Worm (Caenorhabditis elegans): ENCODE data around the gene F46F5.11.
"Not testable (repeated sequence)": the region's sequence is repeated elsewhere in the genome, so short reads cannot be mapped to it uniquely, and the experiment has no call there.

ce11 chrII:822730-823129 is 14.2 kb downstream of the F46F5.11 start, which contains the start of gene msrp-4:
- TF ChIP-seq ama-1 (optimal IDR thresholded peaks at IDR 0.05); lin-39 (tag; optimal IDR thresholded peaks at IDR 0.05); egl-27 (tag; optimal IDR thresholded peaks at IDR 0.05); nhr-11 (tag; optimal IDR thresholded peaks at IDR 0.05): not testable (repeated sequence)
